Worm (Caenorhabditis elegans) whole organism, mixed stage, embryonic: Measurements from ENCODE around the gene Y59E1A.4.

Experiments
- blmp-1 ChIP-seq: fragments of 150-350 bp; optimal IDR thresholded peaks from 2 replicates; lab custom pipeline; 2014; ENCODE audit warnings: missing biosample characterization, missing genetic modification characterization
- ces-1 ChIP-seq: fragments of 150-350 bp; optimal IDR thresholded peaks from 2 replicates; lab custom pipeline; 2014; ENCODE audit warnings: missing biosample characterization, missing genetic modification reagents, missing genetic modification characterization
- elt-1 ChIP-seq: sonication (generic microtip); optimal IDR thresholded peaks from 2 replicates; lab custom pipeline; 2017; ENCODE audit warnings: missing genetic modification characterization, mild to moderate bottlenecking, missing compliant biosample characterization, antibody characterized with exemption, moderate library complexity, borderline replicate concordance; ENCODE audit not compliant: insufficient read depth
- elt-3 ChIP-seq: fragments of 150-350 bp; optimal IDR thresholded peaks from 2 replicates; lab custom pipeline; 2014; ENCODE audit warnings: missing biosample characterization, missing genetic modification characterization
- flh-1 ChIP-seq: fragments of 200-800 bp; sonication (Bioruptor generic); optimal IDR thresholded peaks from 2 replicates; lab custom pipeline; 2018; ENCODE audit warnings: mild to moderate bottlenecking, missing genetic modification characterization, moderate library complexity, missing compliant biosample characterization
- mab-5 ChIP-seq: fragments of 150-350 bp; optimal IDR thresholded peaks from 2 replicates; lab custom pipeline; 2014; ENCODE audit warnings: missing biosample characterization, missing genetic modification characterization
- nhr-237 ChIP-seq: fragments of 150-350 bp; optimal IDR thresholded peaks from 2 replicates; lab custom pipeline; 2014; ENCODE audit warnings: missing biosample characterization, missing genetic modification characterization
- nhr-76 ChIP-seq: sonication (generic microtip); optimal IDR thresholded peaks from 2 replicates; lab custom pipeline; 2017; ENCODE audit warnings: missing biosample characterization, missing genetic modification characterization
- snpc-4 ChIP-seq: fragments of 150-350 bp; optimal IDR thresholded peaks from 2 replicates; lab custom pipeline; 2014; ENCODE audit warnings: missing biosample characterization, missing genetic modification characterization
- sptf-1 ChIP-seq: sonication (generic microtip); optimal IDR thresholded peaks from 2 replicates; lab custom pipeline; 2017; ENCODE audit warnings: mild to moderate bottlenecking, missing genetic modification characterization, moderate library complexity, missing compliant biosample characterization
- unc-120 ChIP-seq: sonication (generic microtip); optimal IDR thresholded peaks from 2 replicates; lab custom pipeline; 2017; ENCODE audit warnings: missing genetic modification characterization, missing compliant biosample characterization; ENCODE audit not compliant: poor library complexity, severe bottlenecking
- unc-39 ChIP-seq: fragments of 150-350 bp; optimal IDR thresholded peaks from 2 replicates; lab custom pipeline; 2014; ENCODE audit warnings: missing biosample characterization, missing genetic modification characterization
- ztf-11 ChIP-seq: fragments of 150-350 bp; optimal IDR thresholded peaks from 2 replicates; lab custom pipeline; 2014; ENCODE audit warnings: missing biosample characterization, missing genetic modification characterization

DNA sequence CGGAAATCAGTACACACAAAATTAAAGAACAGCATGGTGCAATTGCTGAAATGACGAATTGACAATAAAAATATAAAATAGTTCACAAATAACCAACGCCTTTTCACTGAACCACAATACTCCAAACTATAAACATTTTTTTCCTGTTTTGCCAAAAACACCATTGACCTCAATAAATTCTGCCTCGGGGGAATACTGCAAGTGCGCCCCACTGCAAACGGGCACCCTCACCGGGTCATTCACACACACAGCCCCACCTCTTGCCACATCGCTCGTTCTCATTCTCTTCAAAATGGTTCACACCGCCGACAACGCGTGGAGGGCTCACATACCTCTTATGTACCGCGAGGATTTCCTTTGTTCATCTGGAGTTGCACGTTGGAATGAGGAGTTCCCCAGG lies 24.8 kb downstream of the Y59E1A.4 start, which contains the start of gene rgs-9:
- TF ChIP-seq snpc-4 (tag; lab: Kevin White, UChicago) (no peak), sptf-1 (no peak), elt-3 (no peak), blmp-1 (tag; lab: Kevin White, UChicago) (no peak), nhr-76 (tag; lab: Kevin White, UChicago) (no peak), unc-120 (tag; lab: Kevin White, UChicago) (no peak), elt-1 (tag; lab: Kevin White, UChicago) (no peak), ztf-11 (no peak), mab-5 (tag; lab: Kevin White, UChicago) (no peak), ces-1 (GFP tag; lab: Kevin White, UChicago) (no peak), nhr-237 (tag; lab: Kevin White, UChicago) (no peak), flh-1 (GFP tag; lab: Kevin White, UChicago) (no peak), unc-39 (no peak)
